Fruit fly (Drosophila melanogaster) whole organism, embryonic: Measurements from ENCODE around the gene Rbp4.

ENCODE experiments used
- ATbp ChIP-seq: fragments of 200-800 bp; sonication (Bioruptor generic); optimal IDR thresholded peaks from 2 replicates; lab custom pipeline; 2017; ENCODE audit warnings: missing biosample characterization, mild to moderate bottlenecking, missing genetic modification characterization, missing genetic modification reagents
- B-H2 ChIP-seq: fragments of 200-800 bp; sonication (Bioruptor generic); optimal IDR thresholded peaks from 2 replicates; lab custom pipeline; 2018; ENCODE audit warnings: missing biosample characterization, mild to moderate bottlenecking, missing genetic modification characterization
- BtbVII ChIP-seq: fragments of 200-800 bp; sonication (Bioruptor generic); optimal IDR thresholded peaks from 3 replicates; lab custom pipeline; 2017; ENCODE audit warnings: missing biosample characterization, mild to moderate bottlenecking, missing genetic modification characterization
- C15 ChIP-seq: fragments of 200-800 bp; sonication (Bioruptor generic); IDR thresholded peaks from 3 replicates; pipeline ENCODE4 v1.3.6; 2022; ENCODE audit warnings: missing biosample characterization, missing genetic modification characterization
- CG10209 ChIP-seq: fragments of 200-800 bp; sonication (Bioruptor generic); optimal IDR thresholded peaks from 3 replicates; lab custom pipeline; 2017; ENCODE audit warnings: missing biosample characterization, mild to moderate bottlenecking, missing genetic modification characterization, missing genetic modification reagents
- CG10267 ChIP-seq: fragments of 200-800 bp; sonication (Bioruptor generic); optimal IDR thresholded peaks from 2 replicates; lab custom pipeline; 2018; ENCODE audit warnings: missing biosample characterization, mild to moderate bottlenecking, missing genetic modification characterization, moderate library complexity
- CG10321 ChIP-seq: fragments of 200-800 bp; sonication (Bioruptor generic); IDR thresholded peaks from 2 replicates; pipeline ENCODE4 v1.3.6; 2022; ENCODE audit warnings: missing biosample characterization, missing genetic modification characterization
- CG10543 ChIP-seq: fragments of 200-800 bp; sonication (Bioruptor generic); optimal IDR thresholded peaks from 3 replicates; lab custom pipeline; 2017; ENCODE audit warnings: missing biosample characterization, mild to moderate bottlenecking, missing genetic modification characterization, moderate library complexity
- CG11504 ChIP-seq: fragments of 200-800 bp; sonication (Bioruptor generic); optimal IDR thresholded peaks from 3 replicates; lab custom pipeline; 2019; ENCODE audit warnings: missing biosample characterization, mild to moderate bottlenecking, missing genetic modification characterization, moderate library complexity
- CG12391 ChIP-seq: fragments of 200-800 bp; sonication (Bioruptor generic); optimal IDR thresholded peaks from 3 replicates; lab custom pipeline; 2018; ENCODE audit warnings: missing biosample characterization, mild to moderate bottlenecking, missing genetic modification characterization, moderate library complexity
- CG12769 ChIP-seq: fragments of 200-800 bp; sonication (Bioruptor generic); optimal IDR thresholded peaks from 2 replicates; lab custom pipeline; 2019; ENCODE audit warnings: missing biosample characterization, mild to moderate bottlenecking, missing genetic modification characterization, moderate library complexity
- CG12942 ChIP-seq: fragments of 200-800 bp; sonication (Bioruptor generic); optimal IDR thresholded peaks from 3 replicates; lab custom pipeline; 2016; ENCODE audit warnings: missing biosample characterization, missing genetic modification characterization
- CG13296 ChIP-seq: fragments of 200-800 bp; sonication (Bioruptor generic); optimal IDR thresholded peaks from 3 replicates; lab custom pipeline; 2018; ENCODE audit warnings: missing biosample characterization, mild to moderate bottlenecking, missing genetic modification characterization
- CG13424 ChIP-seq: fragments of 200-800 bp; sonication (Bioruptor generic); optimal IDR thresholded peaks from 2 replicates; lab custom pipeline; 2019; ENCODE audit warnings: missing biosample characterization, mild to moderate bottlenecking, missing genetic modification characterization, moderate library complexity
- CG1602 ChIP-seq: fragments of 200-800 bp; sonication (Bioruptor generic); optimal IDR thresholded peaks from 3 replicates; lab custom pipeline; 2016; ENCODE audit warnings: missing biosample characterization, missing genetic modification characterization
- CG1603 ChIP-seq: fragments of 200-800 bp; sonication (Bioruptor generic); optimal IDR thresholded peaks from 2 replicates; lab custom pipeline; 2019; ENCODE audit warnings: missing biosample characterization, mild to moderate bottlenecking, missing genetic modification characterization, moderate library complexity
- CG16779 ChIP-seq: fragments of 200-800 bp; sonication (Bioruptor generic); IDR thresholded peaks from 2 replicates; pipeline ENCODE4 v1.3.6; 2022; ENCODE audit warnings: missing biosample characterization, missing genetic modification characterization
- CG17829 ChIP-seq: fragments of 200-800 bp; optimal IDR thresholded peaks from 2 replicates; lab custom pipeline; 2019; ENCODE audit warnings: missing biosample characterization, mild to moderate bottlenecking, missing genetic modification characterization, moderate library complexity
- CG2120 ChIP-seq: fragments of 200-800 bp; sonication (Bioruptor generic); optimal IDR thresholded peaks from 3 replicates; lab custom pipeline; 2016; ENCODE audit warnings: missing biosample characterization, missing genetic modification characterization
- CG30431 ChIP-seq: fragments of 200-800 bp; sonication (Bioruptor generic); optimal IDR thresholded peaks from 2 replicates; lab custom pipeline; 2017; ENCODE audit warnings: missing biosample characterization, missing genetic modification characterization
- CG4854 ChIP-seq: fragments of 200-800 bp; sonication (Bioruptor generic); optimal IDR thresholded peaks from 2 replicates; lab custom pipeline; 2016; ENCODE audit warnings: missing biosample characterization, missing genetic modification characterization, inconsistent platforms
- CG6854 ChIP-seq: fragments of 200-800 bp; sonication (Bioruptor generic); optimal IDR thresholded peaks from 3 replicates; lab custom pipeline; 2017; ENCODE audit warnings: missing biosample characterization, mild to moderate bottlenecking, missing genetic modification characterization
- CG7786 ChIP-seq: fragments of 200-800 bp; sonication (Bioruptor generic); optimal IDR thresholded peaks from 2 replicates; lab custom pipeline; 2016; ENCODE audit warnings: missing biosample characterization, missing genetic modification characterization
- CG8281 ChIP-seq: fragments of 200-800 bp; sonication (Bioruptor generic); optimal IDR thresholded peaks from 2 replicates; lab custom pipeline; 2018; ENCODE audit warnings: missing biosample characterization, mild to moderate bottlenecking, missing genetic modification characterization, moderate library complexity
- CG8359 ChIP-seq: fragments of 200-800 bp; sonication (Bioruptor generic); optimal IDR thresholded peaks from 2 replicates; lab custom pipeline; 2017; ENCODE audit warnings: missing biosample characterization, mild to moderate bottlenecking, missing genetic modification characterization, borderline replicate concordance
- CG8944 ChIP-seq: fragments of 200-800 bp; sonication (Bioruptor generic); optimal IDR thresholded peaks from 3 replicates; lab custom pipeline; 2016; ENCODE audit warnings: missing biosample characterization, missing genetic modification characterization
- CG9932 ChIP-seq: fragments of 200-800 bp; sonication (Bioruptor generic); IDR thresholded peaks from 2 replicates; pipeline ENCODE4 v1.3.6; 2022; ENCODE audit warnings: missing biosample characterization, missing genetic modification characterization
- D ChIP-seq, 2 experiments: fragments of 200-800 bp in 1 of 2; fragments of >200 bp in 1 of 2; sonication (Bioruptor generic) in 1 of 2; optimal IDR thresholded peaks; 2 replicates in 1 of 2; 3 replicates in 1 of 2; lab custom pipeline; 2017; ENCODE audit warnings: mild to moderate bottlenecking in 1 of 2, missing biosample characterization in 1 of 2, missing genetic modification characterization in 1 of 2, missing genetic modification reagents in 1 of 2
- Dad ChIP-seq: fragments of 200-800 bp; sonication (Bioruptor generic); optimal IDR thresholded peaks from 3 replicates; lab custom pipeline; 2016; ENCODE audit warnings: missing biosample characterization, missing genetic modification characterization
- H15 ChIP-seq: fragments of 200-800 bp; sonication (Bioruptor generic); IDR thresholded peaks from 3 replicates; pipeline ENCODE4 v1.3.6; 2022; ENCODE audit warnings: missing biosample characterization, missing genetic modification characterization
- HLH3B ChIP-seq: fragments of 200-800 bp; sonication (Bioruptor generic); IDR thresholded peaks from 2 replicates; pipeline ENCODE4 v1.3.6; 2022; ENCODE audit warnings: missing biosample characterization, missing genetic modification characterization
- Kr ChIP-seq: fragments of 200-800 bp; sonication (Bioruptor generic); optimal IDR thresholded peaks from 2 replicates; lab custom pipeline; 2017; ENCODE audit warnings: missing biosample characterization, mild to moderate bottlenecking, missing genetic modification characterization
- Sox100B ChIP-seq: fragments of 200-800 bp; sonication (Bioruptor generic); optimal IDR thresholded peaks from 3 replicates; lab custom pipeline; 2018; ENCODE audit warnings: missing biosample characterization, mild to moderate bottlenecking, missing genetic modification characterization
- esg ChIP-seq: fragments of 200-800 bp; sonication (Bioruptor generic); conservative IDR thresholded peaks from 2 replicates; pipeline ENCODE4 v1.3.6; 2022; ENCODE audit warnings: missing biosample characterization, missing genetic modification characterization
- ewg ChIP-seq: fragments of 200-800 bp; sonication (Bioruptor generic); optimal IDR thresholded peaks from 3 replicates; lab custom pipeline; 2017; ENCODE audit warnings: mild to moderate bottlenecking, missing biosample characterization, missing genetic modification reagents, missing genetic modification characterization
- eyg ChIP-seq: fragments of 200-800 bp; sonication (Bioruptor generic); optimal IDR thresholded peaks from 3 replicates; lab custom pipeline; 2016; ENCODE audit warnings: missing biosample characterization, missing genetic modification characterization
- gcm2 ChIP-seq: fragments of 200-800 bp; sonication (Bioruptor generic); optimal IDR thresholded peaks from 2 replicates; lab custom pipeline; 2016; ENCODE audit warnings: missing biosample characterization, missing genetic modification characterization
- hth ChIP-seq: fragments of >200 bp; optimal IDR thresholded peaks from 2 replicates; lab custom pipeline; 2017; ENCODE audit warnings: inconsistent platforms
- lola ChIP-seq, 3 experiments: fragments of >200 bp in 2 of 3; fragments of 200-800 bp in 1 of 3; sonication (Bioruptor generic) in 1 of 3; optimal IDR thresholded peaks; 2 replicates each; lab custom pipeline; 2017 to 2019; ENCODE audit warnings: missing biosample characterization in 3 of 3, missing genetic modification characterization in 3 of 3, mild to moderate bottlenecking in 1 of 3, moderate library complexity in 1 of 3
- luna ChIP-seq: fragments of 200-800 bp; sonication (Bioruptor generic); optimal IDR thresholded peaks from 2 replicates; lab custom pipeline; 2016; ENCODE audit warnings: missing biosample characterization, missing genetic modification characterization
- onecut ChIP-seq: fragments of 200-800 bp; sonication (Bioruptor generic); IDR thresholded peaks from 2 replicates; pipeline ENCODE4 v1.3.6; 2022; ENCODE audit warnings: missing biosample characterization, missing genetic modification characterization
- scrt ChIP-seq: fragments of 200-800 bp; sonication (Bioruptor generic); optimal IDR thresholded peaks from 2 replicates; lab custom pipeline; 2018; ENCODE audit warnings: missing biosample characterization, mild to moderate bottlenecking, missing genetic modification characterization, moderate library complexity
- sr ChIP-seq: fragments of 200-800 bp; sonication (Bioruptor generic); IDR thresholded peaks from 3 replicates; pipeline ENCODE4 v1.3.6; 2022; ENCODE audit warnings: missing biosample characterization, missing genetic modification characterization
- stwl ChIP-seq: fragments of 200-800 bp; sonication (Bioruptor generic); optimal IDR thresholded peaks from 3 replicates; lab custom pipeline; 2018; ENCODE audit warnings: missing biosample characterization, mild to moderate bottlenecking, missing genetic modification characterization, moderate library complexity
- tgo ChIP-seq: fragments of 200-800 bp; sonication (Bioruptor generic); IDR thresholded peaks from 3 replicates; pipeline ENCODE4 v1.3.6; 2022; ENCODE audit warnings: missing biosample characterization, missing genetic modification characterization
- tll ChIP-seq, 2 experiments: fragments of 200-800 bp in 1 of 2; fragments of >200 bp in 1 of 2; sonication (Bioruptor generic) in 1 of 2; optimal IDR thresholded peaks; 2 replicates each; lab custom pipeline; 2017 to 2019; ENCODE audit warnings: missing biosample characterization in 2 of 2, missing genetic modification characterization in 2 of 2, mild to moderate bottlenecking in 1 of 2, moderate library complexity in 1 of 2
- twi ChIP-seq: fragments of 200-800 bp; optimal IDR thresholded peaks from 2 replicates; lab custom pipeline; 2019; ENCODE audit warnings: missing biosample characterization, mild to moderate bottlenecking, missing genetic modification characterization, moderate library complexity
- yki ChIP-seq: fragments of >200 bp; optimal IDR thresholded peaks from 3 replicates; lab custom pipeline; 2018

Rbp4 gene

DNA sequence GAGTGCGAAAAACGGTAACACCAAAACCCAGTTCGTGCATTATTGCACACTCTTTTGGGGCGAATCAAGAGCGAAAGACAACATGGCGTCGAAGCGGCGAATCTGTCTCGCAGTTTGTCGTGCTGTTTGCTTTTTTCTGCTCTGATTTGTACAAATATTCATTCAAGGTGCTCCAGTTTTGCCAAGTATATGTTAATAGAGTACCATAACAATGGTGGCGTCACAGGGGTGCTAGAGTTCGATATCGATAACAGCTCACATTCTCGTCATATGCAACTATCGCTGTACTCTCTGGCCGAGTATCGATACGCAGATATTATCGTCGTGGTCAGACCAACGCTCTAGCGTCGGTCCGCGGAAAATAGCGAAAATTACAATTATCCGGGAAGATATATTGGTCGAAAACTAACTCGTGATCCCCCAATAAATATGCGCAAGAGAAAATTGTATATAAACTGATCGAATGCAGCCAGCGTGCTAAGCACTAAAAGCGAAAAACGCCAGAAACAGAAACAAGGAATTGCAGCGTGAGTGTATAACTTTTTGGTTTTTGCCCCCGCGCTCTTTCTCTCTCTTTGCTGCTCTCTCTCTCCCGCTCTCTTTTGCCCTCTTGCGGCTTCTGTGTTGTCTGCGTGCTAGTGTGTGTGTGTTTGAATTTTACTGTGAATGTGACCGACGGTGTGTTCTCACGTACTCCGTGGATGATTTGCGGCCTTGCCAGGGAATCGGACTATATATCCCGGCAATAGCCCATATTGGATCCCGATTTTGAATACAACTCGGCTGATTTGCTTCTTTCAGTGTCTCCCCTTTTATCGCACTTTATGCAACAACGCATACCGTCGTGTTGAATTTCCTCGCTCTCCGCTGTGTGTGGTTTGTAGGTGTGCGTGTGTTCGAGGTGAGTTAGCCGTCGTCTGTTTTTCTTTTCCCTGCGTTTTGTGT is 27.7 kb upstream of the Rbp4 start, which contains the start of gene flfl (continued):
- no peak for TF ChIP-seq esg
- no peak for TF ChIP-seq hth (lab: Kevin White, UChicago)
- TF ChIP-seq sr (GFP tag; lab: Robert Waterston, UW) = no peak
- TF ChIP-seq ATbp (GFP tag; lab: Kevin White, UChicago) = no peak
- TF ChIP-seq CG10267 (tag; lab: Kevin White, UChicago) = peak; percentile 82
- no peak for TF ChIP-seq Sox100B
- TF ChIP-seq CG16779 (GFP tag; lab: Robert Waterston, UW) = no peak
- TF ChIP-seq CG8281 (tag; lab: Kevin White, UChicago) = no peak
- TF ChIP-seq D (optimal IDR thresholded peaks at IDR 0.05; lab: Kevin White, UChicago) = peak; percentile 26
- no peak for TF ChIP-seq D (GFP tag; optimal IDR thresholded peaks at IDR 0.05; lab: Kevin White, UChicago)
- peak; percentile 14 for TF ChIP-seq scrt (GFP tag; lab: Kevin White, UChicago)
- no peak for TF ChIP-seq CG8944
- TF ChIP-seq CG10321 (GFP tag; lab: Robert Waterston, UW) = no peak
- TF ChIP-seq CG11504 (tag; lab: Kevin White, UChicago) = peak; percentile 26
- peak; percentile 78 for TF ChIP-seq CG1603
- peak; percentile 26 for TF ChIP-seq ewg (GFP tag; lab: Kevin White, UChicago)
- TF ChIP-seq BtbVII (GFP tag; lab: Kevin White, UChicago) = peak; percentile 19
- no peak for TF ChIP-seq tgo (GFP tag; lab: Robert Waterston, UW)
- no peak for TF ChIP-seq HLH3B (GFP tag; lab: Robert Waterston, UW)
- no peak for TF ChIP-seq C15 (GFP tag; lab: Robert Waterston, UW)
- TF ChIP-seq B-H2 (GFP tag; lab: Kevin White, UChicago) = no peak
- peak; percentile 32 for TF ChIP-seq stwl (tag; lab: Kevin White, UChicago)
- TF ChIP-seq CG4854 = no peak
- peak; percentile 3 for TF ChIP-seq eyg
- TF ChIP-seq luna (GFP tag; lab: Kevin White, UChicago) = no peak
- no peak for TF ChIP-seq onecut (GFP tag; lab: Robert Waterston, UW)
- TF ChIP-seq gcm2 (GFP tag; lab: Kevin White, UChicago) = no peak
- no peak for TF ChIP-seq lola (GFP tag; optimal IDR thresholded peaks at IDR 0.05; lab: Kevin White, UChicago)
- TF ChIP-seq CG10209 (GFP tag; lab: Kevin White, UChicago) = no peak
- TF ChIP-seq CG6854 (GFP tag; lab: Kevin White, UChicago) = no peak
- TF ChIP-seq CG8359 (GFP tag; lab: Kevin White, UChicago) = peak; percentile 9
- peak; percentile 10 for TF ChIP-seq CG10543 (GFP tag; lab: Kevin White, UChicago)
- TF ChIP-seq twi (tag; lab: Kevin White, UChicago) = no peak
- no peak for TF ChIP-seq CG30431
- TF ChIP-seq CG17829 (tag; lab: Kevin White, UChicago) = peak; percentile 17
- no peak for TF ChIP-seq CG13424 (tag; lab: Kevin White, UChicago)
- no peak for TF ChIP-seq Dad (GFP tag; lab: Kevin White, UChicago)
- TF ChIP-seq tll (GFP tag; optimal IDR thresholded peaks at IDR 0.05; lab: Kevin White, UChicago) = peak in 1 of 2 experiments; percentile 26
- peak; percentile 15 for TF ChIP-seq CG12391 (tag; lab: Kevin White, UChicago)
- no peak for TF ChIP-seq CG12942
- TF ChIP-seq Kr (GFP tag; lab: Kevin White, UChicago) = no peak
- TF ChIP-seq CG9932 (GFP tag; lab: Robert Waterston, UW) = no peak
- TF ChIP-seq CG13296 (GFP tag; lab: Kevin White, UChicago) = no peak
- peak; percentile 37 for TF ChIP-seq CG7786
- TF ChIP-seq CG1602 (GFP tag; lab: Kevin White, UChicago) = no peak
- TF ChIP-seq H15 = no peak
- peak; percentile 97 for TF ChIP-seq yki (lab: Kevin White, UChicago)
- peak; percentile 33 for TF ChIP-seq CG2120 (GFP tag; lab: Kevin White, UChicago)
- no peak for TF ChIP-seq CG12769 (tag; lab: Kevin White, UChicago)
